Worm (Caenorhabditis elegans) whole organism, L3 larva: ENCODE results near the gene tmed-4.

Experiments used
- ZK546.5 ChIP-seq: sonication (generic microtip); optimal IDR thresholded peaks from 2 replicates; lab custom pipeline; 2017; ENCODE audit warnings: missing biosample characterization, missing genetic modification characterization
- ceh-28 ChIP-seq: fragments of 150-350 bp; optimal IDR thresholded peaks from 2 replicates; lab custom pipeline; 2014; ENCODE audit warnings: missing biosample characterization, missing genetic modification reagents, missing genetic modification characterization
- ceh-9 ChIP-seq: sonication (generic microtip); optimal IDR thresholded peaks from 2 replicates; lab custom pipeline; 2018; ENCODE audit warnings: missing biosample characterization, missing genetic modification characterization
- egl-5 ChIP-seq: fragments of 150-350 bp; optimal IDR thresholded peaks from 2 replicates; lab custom pipeline; 2017; ENCODE audit warnings: missing biosample characterization, missing genetic modification reagents, missing genetic modification characterization, inconsistent platforms
- elt-2 ChIP-seq: sonication (generic microtip); optimal IDR thresholded peaks from 2 replicates; lab custom pipeline; 2016; ENCODE audit warnings: missing genetic modification reagents, mild to moderate bottlenecking, missing genetic modification characterization, missing compliant biosample characterization
- fkh-10 ChIP-seq: sonication (generic microtip); optimal IDR thresholded peaks from 2 replicates; lab custom pipeline; 2017; ENCODE audit warnings: missing biosample characterization, missing genetic modification reagents, missing genetic modification characterization
- fkh-2 ChIP-seq: fragments of 150-350 bp; optimal IDR thresholded peaks from 2 replicates; lab custom pipeline; 2014; ENCODE audit warnings: missing biosample characterization, missing genetic modification reagents, missing genetic modification characterization
- hmg-11 ChIP-seq: sonication (generic microtip); optimal IDR thresholded peaks from 2 replicates; lab custom pipeline; 2016; ENCODE audit warnings: missing genetic modification characterization, missing compliant biosample characterization
- lin-15B ChIP-seq: fragments of 150-350 bp; optimal IDR thresholded peaks from 2 replicates; lab custom pipeline; 2014; ENCODE audit warnings: missing biosample characterization, missing genetic modification characterization
- lin-39 ChIP-seq: fragments of 150-350 bp; optimal IDR thresholded peaks from 2 replicates; lab custom pipeline; 2018; ENCODE audit warnings: missing biosample characterization, missing genetic modification reagents, missing genetic modification characterization
- mdl-1 ChIP-seq: fragments of 150-350 bp; optimal IDR thresholded peaks from 2 replicates; lab custom pipeline; 2014; ENCODE audit warnings: missing biosample characterization, missing genetic modification characterization
- mml-1 ChIP-seq: fragments of 150-350 bp; sonication (generic microtip); optimal IDR thresholded peaks from 3 replicates; lab custom pipeline; 2014; ENCODE audit warnings: missing biosample characterization, missing genetic modification characterization
- nfya-1 ChIP-seq: sonication (generic microtip); optimal IDR thresholded peaks from 2 replicates; lab custom pipeline; 2017; ENCODE audit warnings: missing genetic modification characterization, mild to moderate bottlenecking, missing compliant biosample characterization, antibody characterized with exemption, moderate library complexity; ENCODE audit not compliant: insufficient read depth
- nhr-11 ChIP-seq: fragments of 150-350 bp; optimal IDR thresholded peaks from 2 replicates; lab custom pipeline; 2014; ENCODE audit warnings: missing biosample characterization, missing genetic modification characterization
- nhr-12 ChIP-seq: fragments of 150-350 bp; optimal IDR thresholded peaks from 2 replicates; lab custom pipeline; 2014; ENCODE audit warnings: missing biosample characterization, missing genetic modification characterization
- nhr-23 ChIP-seq: fragments of 150-350 bp; optimal IDR thresholded peaks from 2 replicates; lab custom pipeline; 2014; ENCODE audit warnings: missing biosample characterization, missing genetic modification reagents, missing genetic modification characterization
- nhr-237 ChIP-seq: fragments of 150-350 bp; optimal IDR thresholded peaks from 2 replicates; lab custom pipeline; 2014; ENCODE audit warnings: missing biosample characterization, missing genetic modification characterization
- nhr-28 ChIP-seq: fragments of 150-350 bp; optimal IDR thresholded peaks from 2 replicates; lab custom pipeline; 2014; ENCODE audit warnings: missing biosample characterization, missing genetic modification characterization
- nhr-43 ChIP-seq: sonication (generic microtip); optimal IDR thresholded peaks from 2 replicates; lab custom pipeline; 2016; ENCODE audit warnings: mild to moderate bottlenecking, missing genetic modification characterization, missing compliant biosample characterization; ENCODE audit not compliant: poor library complexity, severe bottlenecking
- nhr-67 ChIP-seq: fragments of 150-350 bp; optimal IDR thresholded peaks from 2 replicates; lab custom pipeline; 2014; ENCODE audit warnings: missing biosample characterization, missing genetic modification characterization
- nhr-76 ChIP-seq: fragments of 150-350 bp; sonication (generic microtip); optimal IDR thresholded peaks from 5 replicates; lab custom pipeline; 2014; ENCODE audit warnings: missing biosample characterization, missing genetic modification characterization
- pha-4 ChIP-seq: fragments of 150-350 bp; optimal IDR thresholded peaks from 2 replicates; lab custom pipeline; 2014; ENCODE audit warnings: missing biosample characterization, missing genetic modification reagents, missing genetic modification characterization
- pqm-1 ChIP-seq: fragments of 150-350 bp; optimal IDR thresholded peaks from 2 replicates; lab custom pipeline; 2017; ENCODE audit warnings: missing biosample characterization, missing genetic modification characterization, inconsistent platforms
- snpc-4 ChIP-seq: fragments of 150-350 bp; optimal IDR thresholded peaks from 2 replicates; lab custom pipeline; 2014; ENCODE audit warnings: missing biosample characterization, missing genetic modification characterization
- unc-62 ChIP-seq: fragments of 150-350 bp; sonication (generic microtip); optimal IDR thresholded peaks from 4 replicates; lab custom pipeline; 2014; ENCODE audit warnings: missing biosample characterization, missing genetic modification reagents, missing genetic modification characterization
- ztf-11 ChIP-seq: fragments of 150-350 bp; optimal IDR thresholded peaks from 2 replicates; lab custom pipeline; 2014; ENCODE audit warnings: missing biosample characterization, missing genetic modification characterization

The tmed-4 gene

ce11 chrV:19904790-19905189 lies 44.1 kb downstream of the tmed-4 start:
- TF ChIP-seq unc-62 (GFP tag; lab: Kevin White, UChicago) (no peak), ceh-28 (tag; lab: Kevin White, UChicago) (peak; percentile 92)

- peak; percentile 87 for TF ChIP-seq ceh-28 (tag; lab: Kevin White, UChicago)
- no peak for TF ChIP-seq nhr-28 (tag; lab: Kevin White, UChicago)
These were observed 47.1 kb downstream of the tmed-4 start for ce11 chrV:19901826-19902225.

ce11 chrV:19899167-19899566 lies 49.7 kb downstream of the tmed-4 start, which contains the start of gene Y116F11B.14:
Y116F11B.14 (plus strand) TSS chrV:19899467.
- TF ChIP-seq lin-15B (tag; lab: Kevin White, UChicago): no peak
- TF ChIP-seq nhr-23 (tag; lab: Kevin White, UChicago): no peak
- no peak for TF ChIP-seq hmg-11
- TF ChIP-seq mdl-1 (tag; lab: Kevin White, UChicago): no peak
- TF ChIP-seq snpc-4 (tag; lab: Kevin White, UChicago): no peak
- TF ChIP-seq nhr-237 (tag; lab: Kevin White, UChicago): no peak
- TF ChIP-seq mml-1: no peak

ce11 chrV:19897982-19898381 lies 50.9 kb downstream of the tmed-4 start:
- TF ChIP-seq egl-5 (tag; lab: Kevin White, UChicago) (no peak), elt-2 (tag; lab: Kevin White, UChicago) (peak; percentile 75)
- TF ChIP-seq, all 47 proteins: peak for 1

- no peak for TF ChIP-seq ceh-28 (tag; lab: Kevin White, UChicago)
- TF ChIP-seq elt-2 (tag; lab: Kevin White, UChicago): no peak
- no peak for TF ChIP-seq nhr-11 (tag; lab: Kevin White, UChicago)
- no peak for TF ChIP-seq ztf-11 (tag; lab: Kevin White, UChicago)
- peak; percentile 32 for TF ChIP-seq egl-5 (tag; lab: Kevin White, UChicago)
- TF ChIP-seq unc-62 (GFP tag; lab: Kevin White, UChicago): no peak
- TF ChIP-seq lin-15B (tag; lab: Kevin White, UChicago): peak; percentile 29
- peak; percentile 6 for TF ChIP-seq pqm-1 (tag; lab: Kevin White, UChicago)
- TF ChIP-seq nhr-43 (tag; lab: Kevin White, UChicago): no peak
- peak; percentile 35 for TF ChIP-seq lin-39
- TF ChIP-seq hmg-11: peak; percentile 10
- no peak for TF ChIP-seq nhr-76 (tag; lab: Kevin White, UChicago)
- no peak for TF ChIP-seq nhr-67 (tag; lab: Kevin White, UChicago)
- no peak for TF ChIP-seq nhr-12 (tag; lab: Kevin White, UChicago)
- TF ChIP-seq nfya-1 (tag; lab: Kevin White, UChicago): peak; percentile 77
- TF ChIP-seq mdl-1 (tag; lab: Kevin White, UChicago): no peak
- TF ChIP-seq fkh-2 (tag; lab: Kevin White, UChicago): peak; percentile 67
- TF ChIP-seq fkh-10: no peak
- TF ChIP-seq nhr-28 (tag; lab: Kevin White, UChicago): no peak
- TF ChIP-seq ceh-9 (tag; lab: Kevin White, UChicago): no peak
- TF ChIP-seq ZK546.5 (tag; lab: Kevin White, UChicago): no peak
- peak; percentile 57 for TF ChIP-seq pha-4 (tag; lab: Kevin White, UChicago)
These were observed 51.3 kb downstream of the tmed-4 start for ce11 chrV:19897557-19897956.
